Worm (Caenorhabditis elegans) whole organism, L2 larva: ENCODE data around the gene B0244.10.

Experiments
- F13H6.1 ChIP-seq: sonication (generic microtip); optimal IDR thresholded peaks from 2 replicates; lab custom pipeline; 2016; ENCODE audit warnings: missing genetic modification characterization, missing compliant biosample characterization
- ZK546.5 ChIP-seq: sonication (generic microtip); optimal IDR thresholded peaks from 2 replicates; lab custom pipeline; 2017; ENCODE audit warnings: missing biosample characterization, missing genetic modification characterization
- aly-2 ChIP-seq: fragments of 150-350 bp; optimal IDR thresholded peaks from 2 replicates; lab custom pipeline; 2014; ENCODE audit warnings: missing biosample characterization, missing genetic modification characterization
- ama-1 ChIP-seq: fragments of 150-350 bp; optimal IDR thresholded peaks from 2 replicates; lab custom pipeline; 2018; ENCODE audit warnings: inconsistent platforms
- lin-39 ChIP-seq: fragments of 150-350 bp; optimal IDR thresholded peaks from 2 replicates; lab custom pipeline; 2014; ENCODE audit warnings: missing biosample characterization, missing genetic modification reagents, missing genetic modification characterization
- nhr-12 ChIP-seq: fragments of 150-350 bp; optimal IDR thresholded peaks from 2 replicates; lab custom pipeline; 2014; ENCODE audit warnings: missing biosample characterization, missing genetic modification characterization
- nhr-237 ChIP-seq: fragments of 150-350 bp; optimal IDR thresholded peaks from 2 replicates; lab custom pipeline; 2014; ENCODE audit warnings: missing biosample characterization, missing genetic modification characterization
- nhr-25 ChIP-seq: fragments of 150-350 bp; sonication (generic microtip); optimal IDR thresholded peaks from 3 replicates; lab custom pipeline; 2014; ENCODE audit warnings: missing biosample characterization, missing genetic modification characterization
- nhr-77 ChIP-seq: fragments of 150-350 bp; optimal IDR thresholded peaks from 2 replicates; lab custom pipeline; 2014; ENCODE audit warnings: missing biosample characterization, missing genetic modification characterization
- sma-3 ChIP-seq: sonication (generic microtip); optimal IDR thresholded peaks from 2 replicates; lab custom pipeline; 2016; ENCODE audit warnings: missing genetic modification reagents, missing genetic modification characterization, missing compliant biosample characterization
- unc-39 ChIP-seq: fragments of 150-350 bp; optimal IDR thresholded peaks from 2 replicates; lab custom pipeline; 2014; ENCODE audit warnings: missing biosample characterization, missing genetic modification characterization
- ztf-4 ChIP-seq: fragments of 150-350 bp; optimal IDR thresholded peaks from 2 replicates; lab custom pipeline; 2014; ENCODE audit warnings: missing biosample characterization, missing genetic modification characterization

- no peak for TF ChIP-seq ZK546.5
- TF ChIP-seq ama-1 = no peak
- no peak for TF ChIP-seq ztf-4 (tag; lab: Kevin White, UChicago)
- no peak for TF ChIP-seq F13H6.1
- no peak for TF ChIP-seq nhr-237 (tag; lab: Kevin White, UChicago)
- TF ChIP-seq nhr-25 (tag; lab: Kevin White, UChicago) = no peak
- no peak for TF ChIP-seq unc-39 (tag; lab: Kevin White, UChicago)
- TF ChIP-seq aly-2 = no peak
- TF ChIP-seq nhr-77 = no peak
- TF ChIP-seq sma-3 = no peak
- TF ChIP-seq nhr-12 (tag; lab: Kevin White, UChicago) = no peak
- no peak for TF ChIP-seq lin-39 (tag; lab: Kevin White, UChicago)
Observed at ce11 chrIII:5697266-5697665, 37.7 kb upstream of the B0244.10 start, which contains the start of gene B0336.7.
